Worm (Caenorhabditis elegans): ENCODE measurements around the gene D2062.13.

DNA sequence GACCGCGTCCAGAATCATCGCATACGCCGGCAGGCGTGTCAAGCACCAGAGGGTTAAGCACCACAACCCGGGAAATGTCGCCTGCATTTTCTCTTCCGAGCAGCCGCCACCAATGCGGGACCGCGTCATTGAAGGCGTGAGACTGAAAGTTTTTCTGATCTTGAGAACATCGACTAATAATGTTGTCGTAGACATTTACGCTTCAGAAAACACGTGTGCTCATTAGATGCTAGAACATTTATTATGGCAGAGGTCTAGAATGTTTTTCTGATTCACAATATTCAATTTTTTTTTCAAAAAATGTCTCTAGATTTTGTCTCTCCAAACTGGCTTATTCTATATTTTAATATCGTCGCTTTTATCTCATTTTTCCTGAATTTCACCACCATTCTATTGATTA is 44.2 kb downstream of the D2062.13 start, which contains the start of gene sri-47:
- TF ChIP-seq ama-1 (optimal IDR thresholded peaks at IDR 0.05): no peak
- no peak for TF ChIP-seq flt-1 (GFP tag; IDR thresholded peaks at IDR 0.05)
- no peak for TF ChIP-seq scrt-1 (GFP tag; IDR thresholded peaks at IDR 0.05)
- TF ChIP-seq F13C5.2 (tag; optimal IDR thresholded peaks at IDR 0.05): no peak
- no peak for TF ChIP-seq pes-1 (GFP tag; IDR thresholded peaks at IDR 0.05)
- no peak for TF ChIP-seq sea-1 (GFP tag; conservative IDR thresholded peaks at IDR 0.05)
- TF ChIP-seq ets-7 (tag; optimal IDR thresholded peaks at IDR 0.05): no peak
- TF ChIP-seq tbx-37 (GFP tag; conservative IDR thresholded peaks at IDR 0.05): no peak
- TF ChIP-seq hnd-1 (tag; optimal IDR thresholded peaks at IDR 0.05): no peak
